Worm (Caenorhabditis elegans) whole organism, L3 larva: ENCODE measurements around the gene gfi-1.

ENCODE experiments used
- R02D3.7 ChIP-seq: fragments of 150-350 bp; optimal IDR thresholded peaks from 2 replicates; lab custom pipeline; 2014; ENCODE audit warnings: missing biosample characterization, missing genetic modification characterization
- ZK546.5 ChIP-seq: sonication (generic microtip); optimal IDR thresholded peaks from 2 replicates; lab custom pipeline; 2017; ENCODE audit warnings: missing biosample characterization, missing genetic modification characterization
- ama-1 ChIP-seq: fragments of 150-350 bp; optimal IDR thresholded peaks from 2 replicates; lab custom pipeline; 2018
- ceh-28 ChIP-seq: fragments of 150-350 bp; optimal IDR thresholded peaks from 2 replicates; lab custom pipeline; 2014; ENCODE audit warnings: missing biosample characterization, missing genetic modification reagents, missing genetic modification characterization
- ceh-9 ChIP-seq: sonication (generic microtip); optimal IDR thresholded peaks from 2 replicates; lab custom pipeline; 2018; ENCODE audit warnings: missing biosample characterization, missing genetic modification characterization
- daf-12 ChIP-seq: fragments of 150-350 bp; optimal IDR thresholded peaks from 2 replicates; lab custom pipeline; 2014; ENCODE audit warnings: missing biosample characterization, missing genetic modification reagents, missing genetic modification characterization
- elt-1 ChIP-seq: fragments of 150-350 bp; optimal IDR thresholded peaks from 2 replicates; lab custom pipeline; 2014; ENCODE audit warnings: missing biosample characterization, missing genetic modification characterization
- elt-2 ChIP-seq: sonication (generic microtip); optimal IDR thresholded peaks from 2 replicates; lab custom pipeline; 2016; ENCODE audit warnings: missing genetic modification reagents, mild to moderate bottlenecking, missing genetic modification characterization, missing compliant biosample characterization
- eor-1 ChIP-seq, 2 experiments: fragments of 150-350 bp; optimal IDR thresholded peaks; 2 replicates each; lab custom pipeline; 2014 to 2018; ENCODE audit warnings: missing biosample characterization in 2 of 2, missing genetic modification characterization in 2 of 2
- fkh-10 ChIP-seq: sonication (generic microtip); optimal IDR thresholded peaks from 2 replicates; lab custom pipeline; 2017; ENCODE audit warnings: missing biosample characterization, missing genetic modification reagents, missing genetic modification characterization
- fkh-2 ChIP-seq: fragments of 150-350 bp; optimal IDR thresholded peaks from 2 replicates; lab custom pipeline; 2014; ENCODE audit warnings: missing biosample characterization, missing genetic modification reagents, missing genetic modification characterization
- fos-1 ChIP-seq: fragments of 150-350 bp; optimal IDR thresholded peaks from 2 replicates; lab custom pipeline; 2014; ENCODE audit warnings: missing biosample characterization, missing genetic modification characterization
- hmg-11 ChIP-seq: sonication (generic microtip); optimal IDR thresholded peaks from 2 replicates; lab custom pipeline; 2016; ENCODE audit warnings: missing genetic modification characterization, missing compliant biosample characterization
- jun-1 ChIP-seq: fragments of 150-350 bp; optimal IDR thresholded peaks from 2 replicates; lab custom pipeline; 2014; ENCODE audit warnings: missing biosample characterization, missing genetic modification reagents, missing genetic modification characterization
- lin-15B ChIP-seq: fragments of 150-350 bp; optimal IDR thresholded peaks from 2 replicates; lab custom pipeline; 2014; ENCODE audit warnings: missing biosample characterization, missing genetic modification characterization
- lin-39 ChIP-seq: fragments of 150-350 bp; optimal IDR thresholded peaks from 2 replicates; lab custom pipeline; 2018; ENCODE audit warnings: missing biosample characterization, missing genetic modification reagents, missing genetic modification characterization
- lsy-12 ChIP-seq: sonication (generic microtip); optimal IDR thresholded peaks from 2 replicates; lab custom pipeline; 2016; ENCODE audit warnings: mild to moderate bottlenecking, missing genetic modification characterization, missing compliant biosample characterization
- mdl-1 ChIP-seq: fragments of 150-350 bp; optimal IDR thresholded peaks from 2 replicates; lab custom pipeline; 2014; ENCODE audit warnings: missing biosample characterization, missing genetic modification characterization
- mml-1 ChIP-seq: fragments of 150-350 bp; sonication (generic microtip); optimal IDR thresholded peaks from 3 replicates; lab custom pipeline; 2014; ENCODE audit warnings: missing biosample characterization, missing genetic modification characterization
- nfya-1 ChIP-seq: sonication (generic microtip); optimal IDR thresholded peaks from 2 replicates; lab custom pipeline; 2017; ENCODE audit warnings: missing genetic modification characterization, mild to moderate bottlenecking, missing compliant biosample characterization, antibody characterized with exemption, moderate library complexity; ENCODE audit not compliant: insufficient read depth
- nhr-11 ChIP-seq: fragments of 150-350 bp; optimal IDR thresholded peaks from 2 replicates; lab custom pipeline; 2014; ENCODE audit warnings: missing biosample characterization, missing genetic modification characterization
- nhr-12 ChIP-seq: fragments of 150-350 bp; optimal IDR thresholded peaks from 2 replicates; lab custom pipeline; 2014; ENCODE audit warnings: missing biosample characterization, missing genetic modification characterization
- nhr-23 ChIP-seq: fragments of 150-350 bp; optimal IDR thresholded peaks from 2 replicates; lab custom pipeline; 2014; ENCODE audit warnings: missing biosample characterization, missing genetic modification reagents, missing genetic modification characterization
- nhr-237 ChIP-seq: fragments of 150-350 bp; optimal IDR thresholded peaks from 2 replicates; lab custom pipeline; 2014; ENCODE audit warnings: missing biosample characterization, missing genetic modification characterization
- nhr-25 ChIP-seq: sonication (generic microtip); optimal IDR thresholded peaks from 2 replicates; lab custom pipeline; 2017; ENCODE audit warnings: missing biosample characterization, missing genetic modification characterization
- nhr-28 ChIP-seq: fragments of 150-350 bp; optimal IDR thresholded peaks from 2 replicates; lab custom pipeline; 2014; ENCODE audit warnings: missing biosample characterization, missing genetic modification characterization
- nhr-43 ChIP-seq: sonication (generic microtip); optimal IDR thresholded peaks from 2 replicates; lab custom pipeline; 2016; ENCODE audit warnings: mild to moderate bottlenecking, missing genetic modification characterization, missing compliant biosample characterization; ENCODE audit not compliant: poor library complexity, severe bottlenecking
- nhr-76 ChIP-seq: fragments of 150-350 bp; sonication (generic microtip); optimal IDR thresholded peaks from 5 replicates; lab custom pipeline; 2014; ENCODE audit warnings: missing biosample characterization, missing genetic modification characterization
- nhr-77 ChIP-seq: fragments of 150-350 bp; optimal IDR thresholded peaks from 2 replicates; lab custom pipeline; 2014; ENCODE audit warnings: missing biosample characterization, missing genetic modification characterization
- pqm-1 ChIP-seq: fragments of 150-350 bp; optimal IDR thresholded peaks from 2 replicates; lab custom pipeline; 2017; ENCODE audit warnings: missing biosample characterization, missing genetic modification characterization, inconsistent platforms
- tbx-2 ChIP-seq: sonication (generic microtip); optimal IDR thresholded peaks from 2 replicates; lab custom pipeline; 2016; ENCODE audit warnings: mild to moderate bottlenecking, missing genetic modification characterization, missing compliant biosample characterization
- unc-39 ChIP-seq: sonication (generic microtip); optimal IDR thresholded peaks from 4 replicates; lab custom pipeline; 2017; ENCODE audit warnings: missing biosample characterization, missing genetic modification characterization
- ztf-11 ChIP-seq: fragments of 150-350 bp; optimal IDR thresholded peaks from 2 replicates; lab custom pipeline; 2014; ENCODE audit warnings: missing biosample characterization, missing genetic modification characterization

gfi-1 gene

DNA sequence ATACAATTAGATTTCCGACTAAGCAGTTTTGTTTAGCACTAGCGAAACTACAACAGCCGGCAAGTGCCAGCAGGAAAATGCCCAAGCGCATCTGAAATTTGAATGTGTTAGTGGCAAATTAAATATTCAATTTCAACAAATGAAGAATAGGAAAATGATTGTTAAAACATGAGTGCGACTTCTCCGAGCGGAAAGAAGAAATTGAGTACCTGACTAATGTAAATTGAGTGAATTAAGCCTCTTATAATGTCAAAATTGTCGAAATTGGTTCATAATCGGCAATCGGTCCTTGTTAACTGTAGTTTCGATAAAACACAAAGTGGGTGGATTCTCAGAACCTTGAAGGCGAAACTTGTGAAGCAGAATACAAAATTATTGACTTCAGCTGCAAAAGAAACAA is at the start of gene gfi-1:
TSS of gene gfi-1 (minus strand) at position 101 of the 400 bp plus-strand sequence.
- TF ChIP-seq nfya-1 (no peak), jun-1 (no peak), fkh-2 (no peak), R02D3.7 (tag; lab: Kevin White, UChicago) (no peak)

DNA sequence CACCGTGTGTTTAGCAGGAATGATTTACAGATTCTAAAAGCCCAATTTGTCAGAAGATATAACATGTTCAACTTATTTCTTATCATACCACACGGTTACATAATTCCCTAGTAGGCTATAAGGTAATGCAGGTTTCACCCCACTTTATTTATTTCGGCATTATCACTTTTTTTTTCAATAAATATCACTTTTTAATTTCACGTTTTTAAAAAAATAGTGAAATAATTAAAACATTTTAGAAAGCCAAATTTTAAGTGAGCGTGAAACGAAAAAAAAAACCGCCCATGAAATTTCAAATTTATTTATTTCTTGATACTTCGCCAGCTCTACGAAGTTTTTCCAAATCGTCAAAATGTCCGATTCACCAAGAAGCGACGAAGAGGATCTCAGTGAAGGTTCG is 48.6 kb upstream of the gfi-1 start, which contains the start of gene fbxa-196:
TSS of gene fbxa-196 (plus strand) at position 301 of the 400 bp plus-strand sequence.
- TF ChIP-seq pqm-1 (tag; lab: Kevin White, UChicago) (no peak), jun-1 (no peak), ztf-11 (tag; lab: Kevin White, UChicago) (no peak), hmg-11 (tag; lab: Kevin White, UChicago) (no peak), nhr-28 (tag; lab: Kevin White, UChicago) (no peak), nhr-23 (tag; lab: Kevin White, UChicago) (no peak), daf-12 (tag; lab: Kevin White, UChicago) (no peak)
- TF ChIP-seq, all 47 proteins: peak for 0

DNA sequence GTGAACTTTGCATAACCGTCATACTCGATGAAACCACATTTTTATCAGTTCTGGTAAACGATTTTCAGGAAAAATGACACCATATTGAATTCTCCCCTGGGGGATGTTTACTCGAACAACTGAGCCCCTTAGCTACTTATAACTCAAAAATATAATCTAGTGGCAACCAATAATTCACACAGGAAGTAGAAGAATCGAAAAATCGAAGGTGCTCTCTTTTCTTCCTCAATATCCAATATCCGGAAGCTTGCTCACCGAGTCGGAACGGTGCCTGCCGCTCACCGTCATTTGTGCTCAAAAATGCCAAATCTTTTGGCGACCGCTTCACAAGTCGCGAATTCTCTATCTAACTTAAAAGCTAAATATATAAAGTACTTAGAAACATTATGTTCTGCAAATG is 42.3 kb upstream of the gfi-1 start, which contains the start of gene T05H4.3:
TSS of gene T05H4.3 (plus strand) at position 301 of the 400 bp plus-strand sequence.
- TF ChIP-seq nhr-25 (tag; lab: Kevin White, UChicago) (no peak), ceh-28 (no peak), elt-2 (tag; lab: Kevin White, UChicago) (no peak), R02D3.7 (tag; lab: Kevin White, UChicago) (no peak), unc-39 (tag; lab: Kevin White, UChicago) (no peak), nhr-43 (tag; lab: Kevin White, UChicago) (no peak), mdl-1 (tag; lab: Kevin White, UChicago) (no peak), jun-1 (no peak), daf-12 (tag; lab: Kevin White, UChicago) (no peak), tbx-2 (tag; lab: Kevin White, UChicago) (no peak), nhr-12 (tag; lab: Kevin White, UChicago) (no peak), nhr-11 (tag; lab: Kevin White, UChicago) (no peak), lin-15B (tag; lab: Kevin White, UChicago) (no peak), nfya-1 (no peak), ceh-9 (tag; lab: Kevin White, UChicago) (no peak)

DNA sequence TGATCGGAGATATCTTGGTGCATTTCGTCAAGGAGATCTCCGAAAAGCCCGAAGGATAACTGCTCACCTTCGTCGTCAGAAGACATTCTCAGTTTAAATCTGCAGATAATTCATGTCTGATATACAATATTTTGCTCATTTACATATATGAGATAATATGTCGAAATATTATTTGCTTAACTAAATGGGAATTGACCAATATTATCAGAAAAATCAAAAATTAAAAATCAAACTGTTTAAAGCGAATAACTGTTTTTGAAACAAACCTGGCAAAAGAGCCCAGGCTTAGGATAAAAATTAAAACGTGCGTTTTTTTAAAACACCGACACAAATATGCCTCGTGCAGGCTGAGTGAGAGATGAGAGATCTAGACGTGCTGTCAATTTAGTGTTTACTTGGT is 41.9 kb upstream of the gfi-1 start, which contains the start of gene T05H4.15:
TSS of gene T05H4.15 (minus strand) at position 101 of the 400 bp plus-strand sequence.
- TF ChIP-seq ama-1 (lab: Kevin White, UChicago) (no peak), fos-1 (no peak), tbx-2 (tag; lab: Kevin White, UChicago) (no peak), hmg-11 (tag; lab: Kevin White, UChicago) (no peak), eor-1 (tag; optimal IDR thresholded peaks at IDR 0.05; lab: Kevin White, UChicago) (no peak), ZK546.5 (tag; lab: Kevin White, UChicago) (no peak), fkh-10 (GFP tag; lab: Kevin White, UChicago) (no peak), nhr-77 (tag; lab: Kevin White, UChicago) (no peak), nhr-237 (tag; lab: Kevin White, UChicago) (no peak), ztf-11 (tag; lab: Kevin White, UChicago) (no peak)

DNA sequence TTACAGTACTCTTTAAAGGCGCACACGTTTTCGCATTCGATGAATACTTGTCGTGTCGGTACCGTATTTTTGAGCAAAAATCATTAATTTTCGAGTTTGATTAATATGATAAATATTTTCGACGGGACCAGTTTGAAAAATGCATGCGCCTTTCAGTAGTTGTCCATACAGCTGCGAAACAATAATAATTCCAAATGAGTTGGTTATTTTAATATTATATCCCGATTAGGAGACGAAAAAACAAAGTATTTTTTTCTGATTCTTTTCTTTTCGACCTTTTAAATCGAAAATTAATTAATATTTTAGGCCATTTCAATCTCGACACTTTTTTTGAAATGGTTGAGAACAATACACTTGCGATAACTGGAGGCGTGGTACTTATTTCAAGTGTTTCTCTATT is 38.9 kb upstream of the gfi-1 start, which contains the start of gene T05H4.4:
TSS of gene T05H4.4 (plus strand) at position 301 of the 400 bp plus-strand sequence.
- no peak for TF ChIP-seq daf-12 (tag; lab: Kevin White, UChicago)
- TF ChIP-seq nhr-23 (tag; lab: Kevin White, UChicago), result no peak
- no peak for TF ChIP-seq nhr-11 (tag; lab: Kevin White, UChicago)
- no peak for TF ChIP-seq elt-1 (tag; lab: Kevin White, UChicago)
- TF ChIP-seq fkh-10 (GFP tag; lab: Kevin White, UChicago), result no peak
- no peak for TF ChIP-seq ztf-11 (tag; lab: Kevin White, UChicago)
- no peak for TF ChIP-seq nhr-76
- TF ChIP-seq mdl-1 (tag; lab: Kevin White, UChicago), result no peak
- no peak for TF ChIP-seq lsy-12 (tag; lab: Kevin White, UChicago)
- TF ChIP-seq ceh-9 (tag; lab: Kevin White, UChicago), result no peak
- no peak for TF ChIP-seq lin-39
- no peak for TF ChIP-seq ZK546.5 (tag; lab: Kevin White, UChicago)
- TF ChIP-seq nhr-12 (tag; lab: Kevin White, UChicago), result no peak
- TF ChIP-seq mml-1 (tag; lab: Kevin White, UChicago), result no peak
- no peak for TF ChIP-seq unc-39 (tag; lab: Kevin White, UChicago)
- TF ChIP-seq, all 47 proteins: peak for 0
